Worm (Caenorhabditis elegans): ENCODE results near the gene sru-3.
A peak's percentile ranks its signal among the peaks of the same experiment; 100 is the strongest.

sru-3 gene

DNA sequence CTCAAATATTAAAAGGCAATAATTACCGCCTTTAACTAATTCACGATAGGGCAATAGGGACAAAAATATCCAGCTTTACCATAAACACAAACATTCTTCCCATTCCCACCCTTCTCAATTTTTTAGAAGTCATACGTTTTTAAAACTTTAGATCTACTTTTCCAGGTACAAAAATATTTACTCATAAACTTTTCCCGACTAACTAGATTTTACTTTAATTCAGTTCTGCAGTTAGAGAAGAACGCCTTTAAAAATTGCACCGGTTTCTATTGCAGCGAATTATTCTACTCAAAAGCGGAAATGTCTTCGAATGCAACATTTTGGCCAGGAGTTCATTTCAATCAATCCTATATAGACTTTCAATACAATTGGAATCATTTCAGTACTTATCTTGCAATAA lies at the start of gene sru-3:
Gene sru-3, plus strand, starts transcription at position 301 of the 400 bp plus-strand sequence.
- TF ChIP-seq nhr-6 (tag; optimal IDR thresholded peaks at IDR 0.05) (no peak), nhr-237 (tag; optimal IDR thresholded peaks at IDR 0.05) (no peak), mbf-1 (tag; optimal IDR thresholded peaks at IDR 0.05) (no peak), lin-11 (tag; optimal IDR thresholded peaks at IDR 0.05) (no peak), Y55F3AM.14 (GFP tag; optimal IDR thresholded peaks at IDR 0.05) (no peak), nhr-10 (tag; optimal IDR thresholded peaks at IDR 0.05) (no peak), C34F6.9 (tag; optimal IDR thresholded peaks at IDR 0.05) (no peak), lin-13 (GFP tag; optimal IDR thresholded peaks at IDR 0.05) (no peak), dmd-4 (tag; optimal IDR thresholded peaks at IDR 0.05) (no peak), gmeb-1 (tag; optimal IDR thresholded peaks at IDR 0.05) (no peak), nhr-129 (tag; optimal IDR thresholded peaks at IDR 0.05) (no peak), ztf-1 (GFP tag; conservative IDR thresholded peaks at IDR 0.05) (no peak), nhr-12 (tag; optimal IDR thresholded peaks at IDR 0.05) (no peak), lin-39 (tag; optimal IDR thresholded peaks at IDR 0.05) (no peak), nhr-25 (tag; optimal IDR thresholded peaks at IDR 0.05) (no peak), nhr-21 (tag; optimal IDR thresholded peaks at IDR 0.05) (no peak), ztf-4 (tag; optimal IDR thresholded peaks at IDR 0.05) (no peak), ceh-16 (tag; optimal IDR thresholded peaks at IDR 0.05) (no peak), mdl-1 (tag; optimal IDR thresholded peaks at IDR 0.05) (no peak)

ce11 chrIV:9447209-9447608 lies 49.2 kb upstream of the sru-3 start, which contains the start of gene hsp-12.6:
Gene hsp-12.6 (minus strand): TSS chrIV:9447228.
- TF ChIP-seq lsy-2 (tag; optimal IDR thresholded peaks at IDR 0.05) (peak in 1 of 2 experiments; percentile 33), nhr-237 (tag; optimal IDR thresholded peaks at IDR 0.05) (no peak), nhr-6 (tag; optimal IDR thresholded peaks at IDR 0.05) (no peak), nhr-129 (tag; optimal IDR thresholded peaks at IDR 0.05) (peak; percentile 60), C34F6.9 (tag; optimal IDR thresholded peaks at IDR 0.05) (peak; percentile 9), Y55F3AM.14 (GFP tag; optimal IDR thresholded peaks at IDR 0.05) (no peak), nhr-21 (tag; optimal IDR thresholded peaks at IDR 0.05) (no peak), snpc-4 (tag; optimal IDR thresholded peaks at IDR 0.05) (peak; percentile 32), egl-27 (tag; optimal IDR thresholded peaks at IDR 0.05) (no peak), sma-9 (GFP tag; optimal IDR thresholded peaks at IDR 0.05) (peak; percentile 69), sma-9 (tag; optimal IDR thresholded peaks at IDR 0.05) (no peak), F13H6.1 (tag; optimal IDR thresholded peaks at IDR 0.05) (peak; percentile 47)

DNA sequence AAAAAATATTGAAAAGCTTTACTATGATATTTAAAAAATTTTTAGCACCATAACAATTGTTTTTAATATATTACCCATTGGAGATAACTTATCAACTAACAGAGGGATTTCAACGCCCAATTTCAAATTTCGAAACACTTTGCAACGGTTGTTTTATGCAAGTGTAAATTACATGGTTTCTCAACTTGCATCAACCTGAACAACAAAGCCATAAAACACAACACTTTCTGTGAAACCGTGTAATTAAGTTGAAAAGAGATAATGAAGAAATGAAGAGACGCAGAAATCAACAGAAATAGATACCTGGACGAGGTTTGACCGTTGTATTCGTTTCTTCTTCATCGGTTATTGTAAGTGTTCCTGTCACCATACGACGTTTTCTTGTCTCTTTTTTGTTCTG lies 46.0 kb upstream of the sru-3 start, which contains the start of gene cpin-1:
Gene cpin-1, plus strand, starts transcription at position 301 of the 400 bp plus-strand sequence.
- TF ChIP-seq unc-55 (GFP tag; optimal IDR thresholded peaks at IDR 0.05) (no peak), zag-1 (tag; optimal IDR thresholded peaks at IDR 0.05) (no peak), skn-1 (tag; optimal IDR thresholded peaks at IDR 0.05) (no peak), nhr-77 (tag; optimal IDR thresholded peaks at IDR 0.05) (no peak), sma-9 (GFP tag; optimal IDR thresholded peaks at IDR 0.05) (no peak), sma-9 (tag; optimal IDR thresholded peaks at IDR 0.05) (no peak), egl-27 (tag; optimal IDR thresholded peaks at IDR 0.05) (no peak), elt-3 (tag; optimal IDR thresholded peaks at IDR 0.05) (no peak), blmp-1 (tag; optimal IDR thresholded peaks at IDR 0.05; ENCODE audit: insufficient read depth) (no peak), fos-1 (tag; optimal IDR thresholded peaks at IDR 0.05) (no peak), ZK546.5 (tag; optimal IDR thresholded peaks at IDR 0.05) (no peak), snpc-4 (tag; optimal IDR thresholded peaks at IDR 0.05) (no peak), nhr-21 (tag; optimal IDR thresholded peaks at IDR 0.05) (no peak)

DNA sequence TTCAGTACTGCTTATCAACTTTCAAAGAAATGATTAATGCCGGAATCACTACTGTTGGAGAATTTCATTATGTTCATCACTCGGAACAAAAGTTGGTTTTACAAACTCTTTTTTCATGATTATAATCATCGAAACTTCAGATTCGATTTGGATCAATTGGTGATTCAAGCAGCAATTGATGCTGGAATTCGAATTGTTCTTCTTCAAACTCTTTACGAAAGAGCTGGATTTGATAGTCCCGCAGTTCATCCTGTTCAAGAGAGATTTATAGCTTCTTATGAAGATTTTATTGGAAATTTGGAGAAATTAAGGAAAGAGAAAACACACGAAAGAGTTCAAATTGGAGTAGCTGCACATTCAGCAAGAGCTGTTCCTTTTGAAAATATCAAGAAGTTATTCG lies 44.6 kb upstream of the sru-3 start:
- TF ChIP-seq nhr-77 (tag; optimal IDR thresholded peaks at IDR 0.05) (no peak), ZK546.5 (tag; optimal IDR thresholded peaks at IDR 0.05) (no peak), ztf-4 (tag; optimal IDR thresholded peaks at IDR 0.05) (no peak), unc-55 (GFP tag; optimal IDR thresholded peaks at IDR 0.05) (no peak), sma-3 (GFP tag; optimal IDR thresholded peaks at IDR 0.05) (no peak), nhr-11 (tag; optimal IDR thresholded peaks at IDR 0.05) (no peak), egl-27 (tag; optimal IDR thresholded peaks at IDR 0.05) (no peak), nhr-237 (tag; optimal IDR thresholded peaks at IDR 0.05) (no peak), sem-4 (tag; optimal IDR thresholded peaks at IDR 0.05) (no peak), snpc-4 (tag; optimal IDR thresholded peaks at IDR 0.05) (no peak), alr-1 (tag; optimal IDR thresholded peaks at IDR 0.05) (no peak), gmeb-1 (tag; optimal IDR thresholded peaks at IDR 0.05) (no peak), R02D3.7 (tag; optimal IDR thresholded peaks at IDR 0.05) (no peak), nhr-23 (tag; optimal IDR thresholded peaks at IDR 0.05) (no peak), unc-39 (tag; optimal IDR thresholded peaks at IDR 0.05) (no peak), lsy-2 (tag; optimal IDR thresholded peaks at IDR 0.05) (no peak), nhr-10 (tag; optimal IDR thresholded peaks at IDR 0.05) (no peak), ceh-16 (tag; optimal IDR thresholded peaks at IDR 0.05) (no peak), ceh-82 (tag; optimal IDR thresholded peaks at IDR 0.05) (no peak)

All from whole organism, L2 larva.